Worm (Caenorhabditis elegans) whole organism, L2 larva: Measurements from ENCODE around the gene T03E6.9.

Source experiments
- C34F6.9 ChIP-seq: fragments of 150-350 bp; optimal IDR thresholded peaks from 2 replicates; lab custom pipeline; 2014; ENCODE audit warnings: missing biosample characterization, missing genetic modification characterization
- ama-1 ChIP-seq: fragments of 150-350 bp; optimal IDR thresholded peaks from 2 replicates; lab custom pipeline; 2018; ENCODE audit warnings: inconsistent platforms
- ceh-82 ChIP-seq: fragments of 150-350 bp; optimal IDR thresholded peaks from 2 replicates; lab custom pipeline; 2014; ENCODE audit warnings: missing biosample characterization, missing genetic modification characterization
- crh-2 ChIP-seq: sonication (generic microtip); optimal IDR thresholded peaks from 2 replicates; lab custom pipeline; 2017; ENCODE audit warnings: missing biosample characterization, missing genetic modification characterization
- egl-27 ChIP-seq: sonication (generic microtip); optimal IDR thresholded peaks from 3 replicates; lab custom pipeline; 2017; ENCODE audit warnings: missing biosample characterization, missing genetic modification reagents, missing genetic modification characterization
- fos-1 ChIP-seq: fragments of 150-350 bp; optimal IDR thresholded peaks from 2 replicates; lab custom pipeline; 2014; ENCODE audit warnings: missing biosample characterization, missing genetic modification characterization
- nhr-10 ChIP-seq: sonication (generic microtip); optimal IDR thresholded peaks from 2 replicates; lab custom pipeline; 2017; ENCODE audit warnings: missing biosample characterization, missing genetic modification characterization
- nhr-77 ChIP-seq: fragments of 150-350 bp; optimal IDR thresholded peaks from 2 replicates; lab custom pipeline; 2014; ENCODE audit warnings: missing biosample characterization, missing genetic modification characterization
- unc-39 ChIP-seq: fragments of 150-350 bp; optimal IDR thresholded peaks from 2 replicates; lab custom pipeline; 2014; ENCODE audit warnings: missing biosample characterization, missing genetic modification characterization
- ztf-11 ChIP-seq: sonication (generic microtip); optimal IDR thresholded peaks from 2 replicates; lab custom pipeline; 2017; ENCODE audit warnings: missing biosample characterization, missing genetic modification characterization

ce11 chrV:16581061-16581460 lies 19.5 kb downstream of the T03E6.9 start:
- TF ChIP-seq crh-2 (tag; lab: Kevin White, UChicago) = no peak
- TF ChIP-seq ama-1 (lab: Kevin White, UChicago) = no peak
- no peak for TF ChIP-seq unc-39 (tag; lab: Kevin White, UChicago)
- TF ChIP-seq C34F6.9 = no peak
- no peak for TF ChIP-seq nhr-10 (tag; lab: Kevin White, UChicago)
- no peak for TF ChIP-seq egl-27 (tag; lab: Kevin White, UChicago)
- TF ChIP-seq fos-1 (tag; lab: Kevin White, UChicago) = no peak
- no peak for TF ChIP-seq ceh-82
- TF ChIP-seq nhr-77 (tag; lab: Kevin White, UChicago) = no peak
- no peak for TF ChIP-seq ztf-11
